Fruit fly (Drosophila melanogaster) whole organism, embryonic: ENCODE measurements around the gene SCaMC.
A peak's percentile ranks its signal among the peaks of the same experiment; 100 is the strongest.

Experiments used
- ATbp ChIP-seq: fragments of 200-800 bp; sonication (Bioruptor generic); optimal IDR thresholded peaks from 2 replicates; lab custom pipeline; 2017; ENCODE audit warnings: missing biosample characterization, mild to moderate bottlenecking, missing genetic modification characterization, missing genetic modification reagents
- Antp ChIP-seq: fragments of 200-800 bp; sonication (Bioruptor generic); optimal IDR thresholded peaks from 3 replicates; lab custom pipeline; 2016; ENCODE audit warnings: missing biosample characterization, missing genetic modification characterization
- Bgb ChIP-seq: fragments of 200-800 bp; sonication (Bioruptor generic); IDR thresholded peaks from 2 replicates; pipeline ENCODE4 v1.3.6; 2022; ENCODE audit warnings: missing biosample characterization, missing genetic modification characterization; ENCODE audit not compliant: partially characterized antibody
- Bteb2 ChIP-seq: fragments of 200-800 bp; sonication (Bioruptor generic); optimal IDR thresholded peaks from 2 replicates; lab custom pipeline; 2016; ENCODE audit warnings: missing biosample characterization, missing genetic modification characterization
- CG10959 ChIP-seq: fragments of 200-800 bp; sonication (Bioruptor generic); IDR thresholded peaks from 2 replicates; pipeline ENCODE4 v1.3.6; 2022; ENCODE audit warnings: missing biosample characterization, missing genetic modification characterization
- CG11093 ChIP-seq: fragments of 200-800 bp; sonication (Bioruptor generic); IDR thresholded peaks from 3 replicates; pipeline ENCODE4 v1.3.6; 2022; ENCODE audit warnings: missing biosample characterization, missing genetic modification characterization
- CG12769 ChIP-seq: fragments of 200-800 bp; sonication (Bioruptor generic); optimal IDR thresholded peaks from 2 replicates; lab custom pipeline; 2019; ENCODE audit warnings: missing biosample characterization, mild to moderate bottlenecking, missing genetic modification characterization, moderate library complexity
- CG13894 ChIP-seq: fragments of 200-800 bp; sonication (Bioruptor generic); optimal IDR thresholded peaks from 3 replicates; lab custom pipeline; 2018; ENCODE audit warnings: missing biosample characterization, mild to moderate bottlenecking, missing genetic modification characterization, moderate library complexity
- CG14050 ChIP-seq: fragments of 200-800 bp; sonication (Bioruptor generic); IDR thresholded peaks from 3 replicates; pipeline ENCODE4 v1.3.6; 2022; ENCODE audit warnings: missing biosample characterization, missing genetic modification characterization
- CG14441 ChIP-seq: fragments of 200-800 bp; sonication (Bioruptor generic); IDR thresholded peaks from 2 replicates; pipeline ENCODE4 v1.3.6; 2022; ENCODE audit warnings: missing biosample characterization, missing genetic modification characterization
- CG14965 ChIP-seq: fragments of 200-800 bp; sonication (Bioruptor generic); optimal IDR thresholded peaks from 2 replicates; lab custom pipeline; 2016; ENCODE audit warnings: missing biosample characterization, missing genetic modification characterization, borderline replicate concordance
- CG15011 ChIP-seq: fragments of 200-800 bp; sonication (Bioruptor generic); optimal IDR thresholded peaks from 3 replicates; lab custom pipeline; 2018; ENCODE audit warnings: missing biosample characterization, mild to moderate bottlenecking, missing genetic modification characterization
- CG15601 ChIP-seq: fragments of 200-800 bp; sonication (Bioruptor generic); optimal IDR thresholded peaks from 3 replicates; lab custom pipeline; 2019; ENCODE audit warnings: missing biosample characterization, mild to moderate bottlenecking, missing genetic modification characterization, moderate library complexity
- CG15696 ChIP-seq: fragments of 200-800 bp; sonication (Bioruptor generic); optimal IDR thresholded peaks from 2 replicates; lab custom pipeline; 2019; ENCODE audit warnings: missing biosample characterization, mild to moderate bottlenecking, missing genetic modification characterization, moderate library complexity
- CG18011 ChIP-seq: fragments of 200-800 bp; sonication (Bioruptor generic); optimal IDR thresholded peaks from 2 replicates; lab custom pipeline; 2017; ENCODE audit warnings: missing biosample characterization, missing genetic modification characterization, mild to moderate bottlenecking, moderate library complexity, missing genotype
- CG1832 ChIP-seq: fragments of 200-800 bp; sonication (Bioruptor generic); optimal IDR thresholded peaks from 2 replicates; lab custom pipeline; 2017; ENCODE audit warnings: missing biosample characterization, mild to moderate bottlenecking, missing genetic modification characterization, inconsistent platforms
- CG3163 ChIP-seq: fragments of 200-800 bp; sonication (Bioruptor generic); optimal IDR thresholded peaks from 3 replicates; lab custom pipeline; 2016; ENCODE audit warnings: missing biosample characterization, missing genetic modification characterization
- CG3847 ChIP-seq: fragments of 200-800 bp; sonication (Bioruptor generic); IDR thresholded peaks from 2 replicates; pipeline ENCODE4 v1.3.6; 2022; ENCODE audit warnings: missing biosample characterization, missing genetic modification characterization
- CG4360 ChIP-seq: fragments of 200-800 bp; sonication (Bioruptor generic); IDR thresholded peaks from 2 replicates; pipeline ENCODE4 v1.3.6; 2022; ENCODE audit warnings: missing biosample characterization, missing genetic modification characterization
- CG4820 ChIP-seq: fragments of 200-800 bp; sonication (Bioruptor generic); optimal IDR thresholded peaks from 3 replicates; lab custom pipeline; 2016; ENCODE audit warnings: missing biosample characterization, missing genetic modification characterization
- CG6272 ChIP-seq: fragments of 200-800 bp; sonication (Bioruptor generic); IDR thresholded peaks from 2 replicates; pipeline ENCODE4 v1.3.6; 2022; ENCODE audit warnings: missing biosample characterization, missing genetic modification characterization
- CG7745 ChIP-seq: fragments of 200-800 bp; sonication (Bioruptor generic); optimal IDR thresholded peaks from 2 replicates; lab custom pipeline; 2018; ENCODE audit warnings: missing biosample characterization, mild to moderate bottlenecking, missing genetic modification characterization, moderate library complexity
- CG7987 ChIP-seq: fragments of 200-800 bp; sonication (Bioruptor generic); optimal IDR thresholded peaks from 2 replicates; lab custom pipeline; 2018; ENCODE audit warnings: missing biosample characterization, mild to moderate bottlenecking, missing genetic modification characterization, moderate library complexity
- CG8765 ChIP-seq: fragments of 200-800 bp; sonication (Bioruptor generic); IDR thresholded peaks from 2 replicates; pipeline ENCODE4 v1.3.6; 2022; ENCODE audit warnings: missing biosample characterization, missing genetic modification characterization
- D19A ChIP-seq: fragments of 200-800 bp; optimal IDR thresholded peaks from 3 replicates; lab custom pipeline; 2019; ENCODE audit warnings: missing biosample characterization, mild to moderate bottlenecking, missing genetic modification characterization, moderate library complexity
- Drgx ChIP-seq: fragments of 200-800 bp; sonication (Bioruptor generic); IDR thresholded peaks from 2 replicates; pipeline ENCODE4 v1.3.6; 2022; ENCODE audit warnings: missing biosample characterization, missing genetic modification characterization
- ERR ChIP-seq: fragments of 200-800 bp; sonication (Bioruptor generic); optimal IDR thresholded peaks from 2 replicates; lab custom pipeline; 2016; ENCODE audit warnings: missing biosample characterization, missing genetic modification characterization
- HmgD ChIP-seq: fragments of 200-800 bp; sonication (Bioruptor generic); optimal IDR thresholded peaks from 3 replicates; lab custom pipeline; 2016; ENCODE audit warnings: missing biosample characterization, missing genetic modification characterization
- Hr39 ChIP-seq: fragments of >200 bp; optimal IDR thresholded peaks from 2 replicates; lab custom pipeline; 2017
- Hr51 ChIP-seq, 2 experiments: fragments of 200-800 bp; sonication (Bioruptor generic); optimal IDR thresholded peaks; 2 replicates in 1 of 2; 3 replicates in 1 of 2; lab custom pipeline; 2016 to 2018; ENCODE audit warnings: missing biosample characterization in 2 of 2, missing genetic modification characterization in 2 of 2, mild to moderate bottlenecking in 1 of 2, moderate library complexity in 1 of 2
- Med ChIP-seq: fragments of 200-800 bp; sonication (Bioruptor generic); peaks from one replicate; lab custom pipeline; 2016; ENCODE audit warnings: missing biosample characterization, missing genetic modification characterization, mild to moderate bottlenecking, inconsistent platforms, moderate library complexity
- Mes4 ChIP-seq: fragments of 200-800 bp; sonication (Bioruptor generic); optimal IDR thresholded peaks from 2 replicates; lab custom pipeline; 2016; ENCODE audit warnings: missing biosample characterization, missing genetic modification characterization
- Mrtf ChIP-seq: fragments of 200-800 bp; sonication (Bioruptor generic); IDR thresholded peaks from 3 replicates; pipeline ENCODE4 v1.3.6; 2022; ENCODE audit warnings: missing biosample characterization, missing genetic modification characterization
- NC2α ChIP-seq: fragments of 200-800 bp; sonication (Bioruptor generic); optimal IDR thresholded peaks from 2 replicates; lab custom pipeline; 2016; ENCODE audit warnings: missing biosample characterization, missing genetic modification characterization
- Neu2 ChIP-seq: fragments of 200-800 bp; sonication (Bioruptor generic); optimal IDR thresholded peaks from 3 replicates; lab custom pipeline; 2016; ENCODE audit warnings: missing biosample characterization, missing genetic modification characterization, borderline replicate concordance
- Ptx1 ChIP-seq: fragments of 200-800 bp; sonication (Bioruptor generic); IDR thresholded peaks from 2 replicates; pipeline ENCODE4 v1.3.6; 2022; ENCODE audit warnings: missing biosample characterization, missing genetic modification characterization
- Vsx1 ChIP-seq: fragments of 200-800 bp; sonication (Bioruptor generic); optimal IDR thresholded peaks from 2 replicates; lab custom pipeline; 2017; ENCODE audit warnings: missing biosample characterization, mild to moderate bottlenecking, missing genetic modification characterization, missing genetic modification reagents
- dm ChIP-seq: fragments of 200-800 bp; sonication (Bioruptor generic); optimal IDR thresholded peaks from 3 replicates; lab custom pipeline; 2016; ENCODE audit warnings: missing biosample characterization, missing genetic modification characterization
- fd96Cb ChIP-seq: fragments of 200-800 bp; sonication (Bioruptor generic); optimal IDR thresholded peaks from 2 replicates; lab custom pipeline; 2018; ENCODE audit warnings: missing biosample characterization, mild to moderate bottlenecking, missing genetic modification characterization, moderate library complexity
- knrl ChIP-seq: fragments of 200-800 bp; sonication (Bioruptor generic); IDR thresholded peaks from 3 replicates; pipeline ENCODE4 v1.3.6; 2022; ENCODE audit warnings: missing biosample characterization, missing genetic modification characterization; ENCODE audit not compliant: partially characterized antibody
- lab ChIP-seq: fragments of 200-800 bp; sonication (Bioruptor generic); optimal IDR thresholded peaks from 3 replicates; lab custom pipeline; 2017; ENCODE audit warnings: missing biosample characterization, missing genetic modification characterization, mild to moderate bottlenecking, moderate library complexity, missing genetic modification reagents
- mam ChIP-seq: fragments of 200-800 bp; sonication (Bioruptor generic); optimal IDR thresholded peaks from 3 replicates; lab custom pipeline; 2016; ENCODE audit warnings: missing biosample characterization, missing genetic modification characterization
- prd ChIP-seq, 3 experiments: fragments of >200 bp in 2 of 3; fragments of 200-800 bp in 1 of 3; sonication (Bioruptor generic) in 1 of 3; optimal IDR thresholded peaks in 2 of 3; IDR thresholded peaks in 1 of 3; 2 replicates in 2 of 3; 3 replicates in 1 of 3; pipeline versions ENCODE4 v1.3.6 to Lab custom; 2017 to 2022; ENCODE audit warnings: missing biosample characterization in 1 of 3, missing genetic modification characterization in 1 of 3
- rib ChIP-seq: fragments of 200-800 bp; sonication (Bioruptor generic); IDR thresholded peaks from 2 replicates; pipeline ENCODE4 v1.3.6; 2022; ENCODE audit warnings: missing biosample characterization, missing genetic modification characterization
- seq ChIP-seq: fragments of 200-800 bp; sonication (Bioruptor generic); IDR thresholded peaks from 2 replicates; pipeline ENCODE4 v1.3.6; 2022; ENCODE audit warnings: missing biosample characterization, missing genetic modification characterization
- slp2 ChIP-seq: fragments of 200-800 bp; sonication (Bioruptor generic); optimal IDR thresholded peaks from 2 replicates; lab custom pipeline; 2016; ENCODE audit warnings: missing biosample characterization, missing genetic modification characterization
- sr ChIP-seq: fragments of 200-800 bp; sonication (Bioruptor generic); IDR thresholded peaks from 3 replicates; pipeline ENCODE4 v1.3.6; 2022; ENCODE audit warnings: missing biosample characterization, missing genetic modification characterization
- wdn ChIP-seq: fragments of 200-800 bp; sonication (Bioruptor generic); IDR thresholded peaks from 2 replicates; pipeline ENCODE4 v1.3.6; 2022; ENCODE audit warnings: missing biosample characterization, missing genetic modification characterization
- yki ChIP-seq: fragments of >200 bp; optimal IDR thresholded peaks from 3 replicates; lab custom pipeline; 2018
- z ChIP-seq: fragments of 200-800 bp; sonication (Bioruptor generic); IDR thresholded peaks from 3 replicates; pipeline ENCODE4 v1.3.6; 2022; ENCODE audit warnings: missing biosample characterization, missing genetic modification characterization

SCaMC gene

dm6 chr3L:12406999-12407632 is 7.5 kb downstream of the SCaMC start (continued):
- TF ChIP-seq CG4820 (GFP tag; lab: Kevin White, UChicago) (peak; percentile 50), Hr51 (GFP tag; optimal IDR thresholded peaks at IDR 0.05; lab: Kevin White, UChicago) (peak in 1 of 2 experiments; percentile 95), CG14050 (GFP tag; lab: Robert Waterston, UW) (peak; percentile 90), CG12769 (peak; percentile 96), dm (peak; percentile 70), ERR (peak; percentile 89), sr (GFP tag; lab: Robert Waterston, UW) (peak; percentile 97), CG8765 (GFP tag; lab: Robert Waterston, UW) (no peak), Vsx1 (GFP tag; lab: Kevin White, UChicago) (peak; percentile 92), slp2 (peak; percentile 82), mam (peak; percentile 79), yki (lab: Kevin White, UChicago) (no peak), CG15601 (tag; lab: Kevin White, UChicago) (peak; percentile 85), ATbp (GFP tag; lab: Kevin White, UChicago) (peak; percentile 98), CG4360 (peak; percentile 70), knrl (GFP tag; lab: Robert Waterston, UW) (no peak), seq (peak; percentile 98), CG6272 (no peak), CG11093 (GFP tag; lab: Robert Waterston, UW) (peak; percentile 86; the same call in 2 of the 3 replicates), Bteb2 (GFP tag; lab: Kevin White, UChicago) (peak; percentile 90), prd (optimal IDR thresholded peaks at IDR 0.05; lab: Kevin White, UChicago) (no peak), prd (GFP tag; IDR thresholded peaks at IDR 0.05; lab: Robert Waterston, UW) (peak; percentile 67; the same call in 2 of the 3 replicates), Neu2 (GFP tag; lab: Kevin White, UChicago) (no peak), Mes4 (GFP tag; lab: Kevin White, UChicago) (peak; percentile 78), Mrtf (peak; percentile 51; the same call in 2 of the 3 replicates), NC2α (GFP tag; lab: Kevin White, UChicago) (peak; percentile 89), Hr39 (lab: Kevin White, UChicago) (no peak), CG14441 (GFP tag; lab: Robert Waterston, UW) (peak; percentile 90), CG18011 (GFP tag; lab: Kevin White, UChicago) (peak; percentile 78), Med (GFP tag; lab: Kevin White, UChicago) (peak; percentile 99), Drgx (peak; percentile 61), CG15696 (tag; lab: Kevin White, UChicago) (peak; percentile 44), Antp (GFP tag; lab: Kevin White, UChicago) (peak; percentile 83), CG10959 (GFP tag; lab: Robert Waterston, UW) (peak; percentile 53; the same call in 1 of the 2 replicates), D19A (tag; lab: Kevin White, UChicago) (peak; percentile 52), CG15011 (GFP tag; lab: Kevin White, UChicago) (peak; percentile 93), CG3163 (peak; percentile 87), CG7987 (GFP tag; lab: Kevin White, UChicago) (peak; percentile 97), wdn (peak; percentile 91), Ptx1 (GFP tag; lab: Robert Waterston, UW) (peak; percentile 76), rib (GFP tag; lab: Robert Waterston, UW) (peak; percentile 98), CG13894 (tag; lab: Kevin White, UChicago) (peak; percentile 93), CG1832 (GFP tag; lab: Kevin White, UChicago) (no peak), CG14965 (GFP tag; lab: Kevin White, UChicago) (peak; percentile 84), z (GFP tag; lab: Robert Waterston, UW) (peak; percentile 80), HmgD (GFP tag; lab: Kevin White, UChicago) (peak; percentile 87), CG3847 (GFP tag; lab: Robert Waterston, UW) (peak; percentile 73), CG7745 (tag; lab: Kevin White, UChicago) (no peak), lab (GFP tag; lab: Kevin White, UChicago) (peak; percentile 98), Bgb (GFP tag; lab: Robert Waterston, UW) (no peak), fd96Cb (tag; lab: Kevin White, UChicago) (no peak)
